Worm (Caenorhabditis elegans): ENCODE data around the gene hsp-25.

- TF ChIP-seq nfya-1 (tag; optimal IDR thresholded peaks at IDR 0.05; ENCODE audit: borderline replicate concordance, insufficient read depth) (no peak), K12H6.12 (tag; optimal IDR thresholded peaks at IDR 0.05) (no peak), attf-6 (GFP tag; IDR thresholded peaks at IDR 0.05) (no peak), F10E7.11 (tag; optimal IDR thresholded peaks at IDR 0.05) (no peak), mes-4 (tag; optimal IDR thresholded peaks at IDR 0.05) (no peak)
Measured at ce11 chrX:6064385-6064784, 24.9 kb upstream of the hsp-25 start.
